Fruit fly (Drosophila melanogaster) whole organism: ENCODE data around the gene CG32572.

Experiments
- CG8478 ChIP-seq: fragments of >200 bp; optimal IDR thresholded peaks from 2 replicates; lab custom pipeline; 2018; ENCODE audit warnings: inconsistent platforms
- Dll ChIP-seq: fragments of >200 bp; optimal IDR thresholded peaks from 2 replicates; lab custom pipeline; 2017
- EcR ChIP-seq, 2 experiments: fragments of >200 bp; optimal IDR thresholded peaks; 2 replicates each; lab custom pipeline; 2017; ENCODE audit warnings: missing biosample characterization in 2 of 2, missing genetic modification characterization in 2 of 2, missing genetic modification reagents in 2 of 2
- psq ChIP-seq: fragments of >200 bp; optimal IDR thresholded peaks from 2 replicates; lab custom pipeline; 2017
- usp ChIP-seq: fragments of >200 bp; optimal IDR thresholded peaks from 2 replicates; lab custom pipeline; 2017; ENCODE audit warnings: missing biosample characterization, missing genetic modification characterization, mixed read lengths

- TF ChIP-seq usp, result no peak
- TF ChIP-seq Dll, result no peak
- no peak for TF ChIP-seq EcR (GFP tag; optimal IDR thresholded peaks at IDR 0.05; lab: Kevin White, UChicago)
- no peak for TF ChIP-seq CG8478
- TF ChIP-seq psq (lab: Kevin White, UChicago), result no peak
Measured at dm6 chrX:16772882-16773827, 52.2 kb downstream of the CG32572 start.
